Worm (Caenorhabditis elegans): ENCODE measurements around the gene C07A4.2.

The C07A4.2 gene

ce11 chrX:10132546-10133032 is 39.4 kb upstream of the C07A4.2 start (continued):
- TF ChIP-seq snpc-1.1 (tag; optimal IDR thresholded peaks at IDR 0.05; ENCODE audit: insufficient read depth): peak; percentile 2
- peak; percentile 54 for TF ChIP-seq chd-7 (tag; optimal IDR thresholded peaks at IDR 0.05)
- TF ChIP-seq K12H6.12 (tag; optimal IDR thresholded peaks at IDR 0.05): peak; percentile 19
- TF ChIP-seq rec-8 (tag; optimal IDR thresholded peaks at IDR 0.05): peak; percentile 49 to 50
- 0 out of 2 replicates have a peak, but pooled peaks have one; percentile 18 for TF ChIP-seq Y53G8AR.9 (GFP tag; conservative IDR thresholded peaks at IDR 0.05)
- TF ChIP-seq atf-7 (tag; optimal IDR thresholded peaks at IDR 0.05): peak; percentile 22
- TF ChIP-seq hrde-1 (tag; optimal IDR thresholded peaks at IDR 0.05; ENCODE audit: borderline replicate concordance): peak; percentile 35
- peak; percentile 53 for TF ChIP-seq mcd-1 (GFP tag; IDR thresholded peaks at IDR 0.05)
- TF ChIP-seq repo-1 (tag; optimal IDR thresholded peaks at IDR 0.05): peak; percentile 13
- TF ChIP-seq egl-44 (GFP tag; IDR thresholded peaks at IDR 0.05): peak; percentile 41; the same call in 1 of the 2 replicates
- peak; percentile 27 for TF ChIP-seq somi-1 (GFP tag; optimal IDR thresholded peaks at IDR 0.05)
- TF ChIP-seq snpc-1.3 (tag; optimal IDR thresholded peaks at IDR 0.05; ENCODE audit: insufficient read depth): peak; percentile 51
- peak; percentile 61 for TF ChIP-seq snpc-4 (GFP tag; optimal IDR thresholded peaks at IDR 0.05)
- peak; percentile 28 to 85 (median 56) for TF ChIP-seq snpc-4 (tag; optimal IDR thresholded peaks at IDR 0.05)
- peak; percentile 65; the same call in 1 of the 2 replicates for TF ChIP-seq B0336.3 (GFP tag; IDR thresholded peaks at IDR 0.05)
- peak; percentile 62 for TF ChIP-seq lin-40 (tag; optimal IDR thresholded peaks at IDR 0.05)
- peak; percentile 51 for TF ChIP-seq F23B12.7 (tag; optimal IDR thresholded peaks at IDR 0.05; ENCODE audit: insufficient read depth)
- peak; percentile 50; the same call in 1 of the 2 replicates for TF ChIP-seq hsf-1 (GFP tag; IDR thresholded peaks at IDR 0.05)
- TF ChIP-seq rpc-1 (optimal IDR thresholded peaks at IDR 0.05): peak; percentile 92
- peak; percentile 89 for TF ChIP-seq rpc-1 (tag; optimal IDR thresholded peaks at IDR 0.05)
- TF ChIP-seq mxl-1 (tag; optimal IDR thresholded peaks at IDR 0.05): peak; percentile 36
- TF ChIP-seq madf-10 (tag; optimal IDR thresholded peaks at IDR 0.05): peak; percentile 73
- TF ChIP-seq zim-3 (tag; optimal IDR thresholded peaks at IDR 0.05): peak; percentile 31
- TF ChIP-seq ceh-100 (GFP tag; IDR thresholded peaks at IDR 0.05): peak; percentile 43
- peak; percentile 84 for TF ChIP-seq lin-26 (GFP tag; IDR thresholded peaks at IDR 0.05)
- peak; percentile 96 for TF ChIP-seq tbp1 (GFP tag; optimal IDR thresholded peaks at IDR 0.05)
- TF ChIP-seq B0261.1 (tag; optimal IDR thresholded peaks at IDR 0.05): peak; percentile 80
- peak; percentile 25 for TF ChIP-seq F22D6.2 (tag; optimal IDR thresholded peaks at IDR 0.05)
- peak; percentile 67 for TF ChIP-seq F52B5.7 (tag; optimal IDR thresholded peaks at IDR 0.05)
- peak; percentile 71 for TF ChIP-seq D2030.7 (GFP tag; IDR thresholded peaks at IDR 0.05)
- peak; percentile 50 for TF ChIP-seq ztf-18 (tag; optimal IDR thresholded peaks at IDR 0.05)
- TF ChIP-seq F10E7.11 (tag; optimal IDR thresholded peaks at IDR 0.05): peak; percentile 73
- TF ChIP-seq mes-4 (tag; optimal IDR thresholded peaks at IDR 0.05): peak; percentile 63
- TF ChIP-seq bed-1 (GFP tag; IDR thresholded peaks at IDR 0.05): peak; percentile 6; the same call in 1 of the 2 replicates
- peak; percentile 43 for TF ChIP-seq hlh-12 (tag; optimal IDR thresholded peaks at IDR 0.05)
- TF ChIP-seq egrh-3 (GFP tag; IDR thresholded peaks at IDR 0.05): peak; percentile 23; the same call in 1 of the 2 replicates
- TF ChIP-seq tlf-1 (GFP tag; optimal IDR thresholded peaks at IDR 0.05): peak; percentile 35
- 0 out of 2 replicates have a peak, but pooled peaks have one; percentile 38 for TF ChIP-seq nfyb-1 (GFP tag; IDR thresholded peaks at IDR 0.05)
- TF ChIP-seq die-1 (tag; optimal IDR thresholded peaks at IDR 0.05): peak; percentile 84
- peak; percentile 67 for TF ChIP-seq lsy-27 (tag; optimal IDR thresholded peaks at IDR 0.05; ENCODE audit: borderline replicate concordance, insufficient read depth)
- TF ChIP-seq gei-17 (GFP tag; optimal IDR thresholded peaks at IDR 0.05): peak; percentile 40
- TF ChIP-seq ztf-25 (GFP tag; IDR thresholded peaks at IDR 0.05): 0 out of 2 replicates have a peak, but pooled peaks have one; percentile 51
- TF ChIP-seq ekl-4 (GFP tag; IDR thresholded peaks at IDR 0.05): 0 out of 2 replicates have a peak, but pooled peaks have one; percentile 38
- peak in 1 of 2 experiments; percentile 54 for TF ChIP-seq let-607 (tag; optimal IDR thresholded peaks at IDR 0.05)
- TF ChIP-seq nhr-90 (tag; optimal IDR thresholded peaks at IDR 0.05): peak; percentile 67
